Fruit fly (Drosophila melanogaster): Measurements from ENCODE around the gene Glut4EF.

dm6 chr3R:10040505-10040904 is 166.0 kb downstream of the Glut4EF start:
- TF ChIP-seq Dll (optimal IDR thresholded peaks at IDR 0.05) = no peak
- no peak for TF ChIP-seq pan (optimal IDR thresholded peaks at IDR 0.05)
- TF ChIP-seq CG8478 (optimal IDR thresholded peaks at IDR 0.05) = no peak

Measured in whole organism.